Worm (Caenorhabditis elegans) whole organism, L4 larva: Measurements from ENCODE around the gene ddo-2.
A peak's percentile ranks its signal among the peaks of the same experiment; 100 is the strongest.

ENCODE experiments used
- attf-4 ChIP-seq: sonication (generic microtip); optimal IDR thresholded peaks from 3 replicates; lab custom pipeline; 2017; ENCODE audit warnings: missing biosample characterization, missing genetic modification characterization
- mdl-1 ChIP-seq, 2 experiments: fragments of 150-350 bp in 1 of 2; sonication (generic microtip) in 1 of 2; optimal IDR thresholded peaks; 2 replicates each; lab custom pipeline; 2014 to 2017; ENCODE audit warnings: missing biosample characterization in 2 of 2, missing genetic modification characterization in 2 of 2
- skn-1 ChIP-seq: fragments of 150-350 bp; optimal IDR thresholded peaks from 2 replicates; lab custom pipeline; 2014; ENCODE audit warnings: missing biosample characterization, missing genetic modification characterization

DNA sequence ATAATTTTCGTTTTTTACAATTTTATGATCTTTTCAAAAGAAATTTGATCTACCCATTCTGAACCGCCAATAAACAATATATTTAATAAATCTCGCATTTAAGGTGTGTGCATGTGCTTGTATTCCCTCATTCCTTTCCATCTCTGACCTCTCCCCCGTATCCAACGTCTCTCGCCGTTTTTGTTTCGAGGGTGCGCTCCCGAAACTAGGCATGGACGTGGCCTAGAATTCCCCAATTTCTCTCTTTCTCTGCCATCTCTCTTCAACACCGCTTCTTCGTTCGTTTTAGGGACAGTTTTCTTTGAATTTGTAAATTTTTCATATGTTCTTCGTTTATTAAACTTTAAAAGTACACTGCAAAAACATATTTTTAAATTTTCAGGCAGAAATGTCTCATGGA, 30.0 kb upstream of the ddo-2 start, which contains the start of gene F25E5.1:
- TF ChIP-seq attf-4 (tag; lab: Kevin White, UChicago): no peak
- no peak for TF ChIP-seq skn-1
- peak in 1 of 2 experiments; percentile 81 for TF ChIP-seq mdl-1 (tag; optimal IDR thresholded peaks at IDR 0.05; lab: Kevin White, UChicago)
